Fruit fly (Drosophila melanogaster) whole organism, prepupa: ENCODE measurements around the gene CG13476.

Experiments
- Blimp-1 ChIP-seq: fragments of 200-800 bp; sonication (Bioruptor generic); optimal IDR thresholded peaks from 3 replicates; lab custom pipeline; 2017; ENCODE audit warnings: missing biosample characterization, missing genetic modification characterization, mild to moderate bottlenecking, moderate library complexity, missing genetic modification reagents
- CG10631 ChIP-seq: fragments of 200-800 bp; sonication (Bioruptor generic); optimal IDR thresholded peaks from 2 replicates; lab custom pipeline; 2016; ENCODE audit warnings: missing biosample characterization, missing genetic modification characterization
- CG10669 ChIP-seq: fragments of 200-800 bp; sonication (Bioruptor generic); optimal IDR thresholded peaks from 3 replicates; lab custom pipeline; 2018; ENCODE audit warnings: missing biosample characterization, mild to moderate bottlenecking, missing genetic modification characterization, moderate library complexity
- CG11294 ChIP-seq: fragments of 200-800 bp; sonication (Bioruptor generic); IDR thresholded peaks from 2 replicates; pipeline ENCODE4 v1.3.6; 2022; ENCODE audit warnings: missing biosample characterization, missing genetic modification characterization
- CG11762 ChIP-seq: fragments of 200-800 bp; sonication (Bioruptor generic); optimal IDR thresholded peaks from 3 replicates; lab custom pipeline; 2016; ENCODE audit warnings: missing biosample characterization, missing genetic modification characterization; ENCODE audit not compliant: insufficient read depth
- CG11902 ChIP-seq: fragments of 200-800 bp; sonication (Bioruptor generic); optimal IDR thresholded peaks from 3 replicates; lab custom pipeline; 2016; ENCODE audit warnings: missing biosample characterization, missing genetic modification characterization
- CG15336 ChIP-seq: fragments of 200-800 bp; sonication (Bioruptor generic); IDR thresholded peaks from 2 replicates; pipeline ENCODE4 v1.3.6; 2022; ENCODE audit warnings: missing biosample characterization, missing genetic modification characterization
- CG1621 ChIP-seq: fragments of 200-800 bp; sonication (Bioruptor generic); optimal IDR thresholded peaks from 3 replicates; lab custom pipeline; 2018; ENCODE audit warnings: missing biosample characterization, mild to moderate bottlenecking, missing genetic modification characterization
- CG16779 ChIP-seq: fragments of 200-800 bp; sonication (Bioruptor generic); optimal IDR thresholded peaks from 3 replicates; lab custom pipeline; 2017; ENCODE audit warnings: missing biosample characterization, mild to moderate bottlenecking, missing genetic modification characterization
- CG3032 ChIP-seq: fragments of 200-800 bp; optimal IDR thresholded peaks from 2 replicates; lab custom pipeline; 2019; ENCODE audit warnings: missing biosample characterization, mild to moderate bottlenecking, missing genetic modification characterization, moderate library complexity
- CG32006 ChIP-seq: fragments of 200-800 bp; sonication (Bioruptor generic); optimal IDR thresholded peaks from 3 replicates; lab custom pipeline; 2017; ENCODE audit warnings: missing biosample characterization, mild to moderate bottlenecking, missing genetic modification characterization
- CG34406 ChIP-seq: fragments of 200-800 bp; sonication (Bioruptor generic); optimal IDR thresholded peaks from 3 replicates; lab custom pipeline; 2016; ENCODE audit warnings: missing biosample characterization, missing genetic modification characterization
- CG6163 ChIP-seq: fragments of 200-800 bp; sonication (Bioruptor generic); IDR thresholded peaks from 3 replicates; pipeline ENCODE4 v1.3.6; 2022; ENCODE audit warnings: missing biosample characterization, missing genetic modification characterization
- CG6276 ChIP-seq: fragments of 200-800 bp; sonication (Bioruptor generic); optimal IDR thresholded peaks from 2 replicates; lab custom pipeline; 2017; ENCODE audit warnings: missing biosample characterization, mild to moderate bottlenecking, missing genetic modification characterization
- CG7368 ChIP-seq: fragments of 200-800 bp; sonication (Bioruptor generic); optimal IDR thresholded peaks from 3 replicates; lab custom pipeline; 2016; ENCODE audit warnings: missing biosample characterization, missing genetic modification characterization
- CG8119 ChIP-seq: fragments of 200-800 bp; sonication (Bioruptor generic); IDR thresholded peaks from 3 replicates; pipeline ENCODE4 v1.3.6; 2022; ENCODE audit warnings: missing biosample characterization, missing genetic modification characterization
- CG8319 ChIP-seq: fragments of 200-800 bp; sonication (Bioruptor generic); optimal IDR thresholded peaks from 3 replicates; lab custom pipeline; 2016; ENCODE audit warnings: missing biosample characterization, missing genetic modification characterization
- Eip78C ChIP-seq: fragments of 200-800 bp; sonication (Bioruptor generic); peaks from one replicate; lab custom pipeline; 2016; ENCODE audit warnings: missing biosample characterization, missing genetic modification characterization
- Eip93F ChIP-seq: fragments of 200-800 bp; sonication (Bioruptor generic); optimal IDR thresholded peaks from 2 replicates; lab custom pipeline; 2016; ENCODE audit warnings: missing biosample characterization, mild to moderate bottlenecking, missing genetic modification characterization
- Ets21C ChIP-seq: fragments of 200-800 bp; sonication (Bioruptor generic); optimal IDR thresholded peaks from 3 replicates; lab custom pipeline; 2016; ENCODE audit warnings: missing biosample characterization, missing genetic modification characterization
- Ets96B ChIP-seq: fragments of 200-800 bp; optimal IDR thresholded peaks from 2 replicates; lab custom pipeline; 2019; ENCODE audit warnings: missing biosample characterization, mild to moderate bottlenecking, missing genetic modification characterization, moderate library complexity
- Hr38 ChIP-seq: sonication (Bioruptor generic); optimal IDR thresholded peaks from 2 replicates; lab custom pipeline; 2016; ENCODE audit warnings: missing biosample characterization, missing genetic modification characterization
- Hr39 ChIP-seq: fragments of 200-800 bp; sonication (Bioruptor generic); optimal IDR thresholded peaks from 2 replicates; lab custom pipeline; 2016; ENCODE audit warnings: missing biosample characterization, missing genetic modification characterization
- Hr4 ChIP-seq: fragments of 200-800 bp; sonication (Bioruptor generic); optimal IDR thresholded peaks from 3 replicates; lab custom pipeline; 2016; ENCODE audit warnings: missing biosample characterization, missing genetic modification characterization
- Sox14 ChIP-seq: fragments of 200-800 bp; sonication (Bioruptor generic); optimal IDR thresholded peaks from 3 replicates; lab custom pipeline; 2016; ENCODE audit warnings: missing biosample characterization, missing genetic modification characterization
- achi ChIP-seq: fragments of 200-800 bp; sonication (Bioruptor generic); optimal IDR thresholded peaks from 3 replicates; lab custom pipeline; 2016; ENCODE audit warnings: missing biosample characterization, missing genetic modification characterization
- fd85E ChIP-seq: fragments of 200-800 bp; sonication (Bioruptor generic); optimal IDR thresholded peaks from 3 replicates; lab custom pipeline; 2016; ENCODE audit warnings: missing biosample characterization, missing genetic modification characterization
- fkh ChIP-seq: fragments of 200-800 bp; sonication (Bioruptor generic); optimal IDR thresholded peaks from 3 replicates; lab custom pipeline; 2017; ENCODE audit warnings: missing biosample characterization, mild to moderate bottlenecking, missing genetic modification characterization, moderate library complexity
- lz ChIP-seq: fragments of 200-800 bp; sonication (Bioruptor generic); optimal IDR thresholded peaks from 3 replicates; lab custom pipeline; 2016; ENCODE audit warnings: missing biosample characterization, missing genetic modification characterization
- net ChIP-seq: fragments of 200-800 bp; sonication (Bioruptor generic); optimal IDR thresholded peaks from 3 replicates; lab custom pipeline; 2016; ENCODE audit warnings: missing biosample characterization, missing genetic modification characterization
- pdm3 ChIP-seq: fragments of 200-800 bp; sonication (Bioruptor generic); optimal IDR thresholded peaks from 3 replicates; lab custom pipeline; 2016; ENCODE audit warnings: missing biosample characterization, missing genetic modification characterization
- salr ChIP-seq, 2 experiments: fragments of 200-800 bp; sonication (Bioruptor generic); optimal IDR thresholded peaks; 3 replicates each; lab custom pipeline; 2016 to 2018; ENCODE audit warnings: missing biosample characterization in 2 of 2, missing genetic modification characterization in 2 of 2, mild to moderate bottlenecking in 1 of 2
- spab ChIP-seq: fragments of 200-800 bp; sonication (Bioruptor generic); optimal IDR thresholded peaks from 2 replicates; lab custom pipeline; 2017; ENCODE audit warnings: missing biosample characterization, mild to moderate bottlenecking, missing genetic modification characterization, missing genetic modification reagents
- svp ChIP-seq: fragments of 200-800 bp; sonication (Bioruptor generic); peaks from one replicate; lab custom pipeline; 2016; ENCODE audit warnings: missing biosample characterization, missing genetic modification characterization

CG13476 gene

DNA sequence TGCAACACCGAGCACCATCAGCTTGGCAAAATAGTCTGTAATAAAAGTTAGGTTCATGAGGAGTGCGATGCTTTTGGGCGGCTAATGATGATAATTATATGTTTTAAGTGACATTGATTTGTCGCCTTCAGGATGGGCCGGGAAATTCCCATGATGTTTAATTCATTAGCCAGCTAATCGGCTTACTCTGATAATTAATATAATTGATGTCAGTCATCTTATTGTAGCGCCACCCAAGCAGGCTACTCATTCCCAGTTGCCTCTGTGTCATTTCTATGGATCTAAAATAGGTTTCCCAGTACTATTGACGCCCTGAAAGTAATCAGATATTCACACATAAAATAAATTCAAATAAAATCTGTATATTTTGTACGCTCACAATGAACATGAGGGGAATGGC lies at the start of gene CG13476:
Gene CG13476 (plus strand): TSS at position 301 of the 400 bp plus-strand sequence.
- TF ChIP-seq Eip93F (GFP tag; lab: Kevin White, UChicago) (no peak), spab (GFP tag; lab: Kevin White, UChicago) (no peak), lz (GFP tag; lab: Kevin White, UChicago) (no peak), CG7368 (GFP tag; lab: Kevin White, UChicago) (no peak), net (GFP tag; lab: Kevin White, UChicago) (no peak), Ets21C (GFP tag; lab: Kevin White, UChicago) (no peak)

DNA sequence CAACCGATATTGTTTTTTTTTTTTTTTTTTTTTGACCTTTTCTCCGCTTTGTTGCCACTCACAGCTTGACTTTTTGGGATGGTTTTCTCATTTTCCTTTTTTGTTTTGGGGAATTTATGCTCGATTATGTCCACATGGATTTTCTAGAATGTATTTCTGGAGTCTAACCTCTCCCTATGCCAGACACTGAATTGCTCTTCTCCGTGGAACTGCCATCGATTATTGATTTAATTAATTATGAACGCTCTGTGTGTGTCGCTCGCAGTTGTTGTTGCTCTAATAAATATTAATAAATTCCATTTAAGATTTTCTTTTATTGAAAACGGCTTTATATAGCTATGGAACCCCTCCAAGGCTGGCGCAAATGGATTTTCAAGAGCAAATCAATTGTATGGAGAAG lies 49.6 kb upstream of the CG13476 start:
- no peak for TF ChIP-seq CG10669 (GFP tag; lab: Kevin White, UChicago)
- TF ChIP-seq achi (GFP tag; lab: Kevin White, UChicago): no peak
- TF ChIP-seq CG11294 (GFP tag; lab: Robert Waterston, UW): no peak
- no peak for TF ChIP-seq CG8119 (GFP tag; lab: Robert Waterston, UW)
- no peak for TF ChIP-seq Blimp-1
- TF ChIP-seq fkh (GFP tag; lab: Kevin White, UChicago): no peak
- no peak for TF ChIP-seq Hr39 (GFP tag; lab: Kevin White, UChicago)
- TF ChIP-seq CG16779 (tag; lab: Kevin White, UChicago): no peak
- no peak for TF ChIP-seq fd85E
- no peak for TF ChIP-seq Hr38
- no peak for TF ChIP-seq CG34406 (GFP tag; lab: Kevin White, UChicago)
- TF ChIP-seq CG10631 (GFP tag; lab: Kevin White, UChicago): no peak
- no peak for TF ChIP-seq Ets96B
- TF ChIP-seq CG11762 (GFP tag; lab: Kevin White, UChicago): no peak
- TF ChIP-seq CG32006 (GFP tag; lab: Kevin White, UChicago): no peak
- TF ChIP-seq Hr4 (GFP tag; lab: Kevin White, UChicago): no peak
- no peak for TF ChIP-seq CG3032 (tag; lab: Kevin White, UChicago)

DNA sequence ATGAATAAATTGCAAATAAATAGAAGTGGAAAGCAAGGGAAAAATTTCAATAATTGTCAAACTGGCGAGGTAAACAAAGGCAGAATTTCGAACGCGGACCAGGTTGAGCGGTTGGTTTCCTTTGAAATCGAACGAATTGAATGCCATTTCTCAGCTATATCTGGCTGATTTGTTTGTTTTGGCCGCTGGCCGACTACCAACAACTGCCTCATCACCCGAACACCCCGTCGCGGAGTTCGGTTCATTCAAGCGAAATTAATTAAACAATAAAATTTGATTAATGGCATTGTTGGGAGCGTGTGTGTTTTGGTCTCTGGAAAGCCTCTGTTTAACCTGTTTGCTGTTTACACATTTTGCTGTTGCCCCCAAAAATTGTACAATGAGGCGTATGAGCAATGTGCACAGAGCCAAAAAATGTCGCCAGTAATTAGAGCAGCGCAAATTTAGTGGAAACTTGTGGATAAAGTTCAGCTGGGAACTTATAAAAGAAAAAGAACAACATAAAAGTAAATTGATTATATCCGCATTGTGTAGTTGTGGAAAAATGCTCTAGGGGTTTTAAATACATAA lies 47.7 kb upstream of the CG13476 start:
- peak; percentile 69 for TF ChIP-seq fkh (GFP tag; lab: Kevin White, UChicago)
- no peak for TF ChIP-seq Eip78C (GFP tag; lab: Kevin White, UChicago)

DNA sequence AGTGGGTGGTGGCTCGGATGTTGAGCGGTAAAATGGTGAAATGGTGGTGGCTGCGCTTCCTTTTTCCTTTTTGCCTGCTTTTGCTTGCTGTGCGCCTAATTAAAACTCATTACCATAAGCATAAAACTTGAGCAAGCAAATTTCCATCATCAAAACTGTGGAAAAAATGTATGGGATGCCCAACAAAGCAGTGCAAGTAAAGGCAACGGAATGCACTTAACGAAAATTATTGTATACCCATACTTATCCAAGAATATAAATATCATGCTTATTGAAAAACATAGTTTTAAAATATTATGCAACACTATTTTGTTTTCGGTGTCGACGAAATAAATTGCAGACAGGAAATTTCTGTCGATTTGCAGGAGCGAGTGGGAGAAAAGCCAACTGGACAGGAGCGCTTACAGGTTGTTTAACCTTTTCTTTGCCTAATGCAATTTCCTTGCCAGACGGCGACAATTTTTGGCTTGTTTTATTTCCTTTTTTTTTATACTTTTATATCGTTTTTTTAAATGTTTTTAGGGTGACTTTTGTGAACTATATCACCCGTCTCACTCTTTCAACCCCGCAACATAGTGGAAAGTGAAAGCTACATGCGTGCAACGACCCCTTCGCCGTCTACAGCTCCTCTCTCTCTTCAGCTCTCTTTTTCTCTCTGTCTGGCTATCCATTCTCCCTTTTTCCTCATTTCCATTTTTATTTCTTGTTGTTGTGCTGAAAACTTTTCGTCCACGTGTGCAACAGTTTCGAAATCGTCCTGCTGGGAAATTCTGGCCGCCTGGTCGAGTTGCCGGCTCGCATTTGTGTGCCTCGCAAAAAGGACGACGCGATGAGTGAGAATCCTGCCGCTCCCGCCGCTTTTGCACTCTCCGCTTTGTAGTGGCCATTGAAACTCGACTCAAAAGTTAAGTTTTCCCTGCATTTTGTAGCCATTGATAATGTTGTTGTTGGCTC lies 45.0 kb upstream of the CG13476 start:
- peak; percentile 31 for TF ChIP-seq CG32006 (GFP tag; lab: Kevin White, UChicago)
- TF ChIP-seq CG6276: no peak
- TF ChIP-seq CG1621 (tag; lab: Kevin White, UChicago): no peak
- peak; percentile 13 for TF ChIP-seq pdm3
- no peak for TF ChIP-seq CG6163 (GFP tag; lab: Robert Waterston, UW)
- peak; percentile 34 for TF ChIP-seq Hr4 (GFP tag; lab: Kevin White, UChicago)
- TF ChIP-seq Sox14 (GFP tag; lab: Kevin White, UChicago): no peak
- no peak for TF ChIP-seq salr (GFP tag; optimal IDR thresholded peaks at IDR 0.05; lab: Kevin White, UChicago)
- TF ChIP-seq svp: no peak
- TF ChIP-seq Blimp-1: peak; percentile 10
- TF ChIP-seq CG8319 (GFP tag; lab: Kevin White, UChicago): no peak
- no peak for TF ChIP-seq CG15336
- TF ChIP-seq CG11902 (GFP tag; lab: Kevin White, UChicago): no peak
- TF ChIP-seq, all 60 proteins: peak for 4
